Fruit fly (Drosophila melanogaster) Kc167 (cell line): Measurements from ENCODE around the gene CG7333.

Experiments
- h ChIP-seq: fragments of >200 bp; optimal IDR thresholded peaks from 3 replicates; lab custom pipeline; 2018; ENCODE audit warnings: missing external identifiers
- ttk ChIP-seq: sonication (Bioruptor generic); optimal IDR thresholded peaks from 2 replicates; lab custom pipeline; 2017; ENCODE audit warnings: missing external identifiers

- no peak for TF ChIP-seq ttk
- TF ChIP-seq h (lab: Kevin White, UChicago): no peak
Observed at dm6 chr3R:19632685-19633116, 32.3 kb downstream of the CG7333 start, which contains the start of gene CG6231.
